Worm (Caenorhabditis elegans) whole organism, dauer: ENCODE results near the gene knl-3.

Experiments used
- unc-62 ChIP-seq: sonication (generic microtip); optimal IDR thresholded peaks from 2 replicates; lab custom pipeline; 2017; ENCODE audit warnings: missing biosample characterization, missing genetic modification reagents, missing genetic modification characterization

Gene knl-3

DNA sequence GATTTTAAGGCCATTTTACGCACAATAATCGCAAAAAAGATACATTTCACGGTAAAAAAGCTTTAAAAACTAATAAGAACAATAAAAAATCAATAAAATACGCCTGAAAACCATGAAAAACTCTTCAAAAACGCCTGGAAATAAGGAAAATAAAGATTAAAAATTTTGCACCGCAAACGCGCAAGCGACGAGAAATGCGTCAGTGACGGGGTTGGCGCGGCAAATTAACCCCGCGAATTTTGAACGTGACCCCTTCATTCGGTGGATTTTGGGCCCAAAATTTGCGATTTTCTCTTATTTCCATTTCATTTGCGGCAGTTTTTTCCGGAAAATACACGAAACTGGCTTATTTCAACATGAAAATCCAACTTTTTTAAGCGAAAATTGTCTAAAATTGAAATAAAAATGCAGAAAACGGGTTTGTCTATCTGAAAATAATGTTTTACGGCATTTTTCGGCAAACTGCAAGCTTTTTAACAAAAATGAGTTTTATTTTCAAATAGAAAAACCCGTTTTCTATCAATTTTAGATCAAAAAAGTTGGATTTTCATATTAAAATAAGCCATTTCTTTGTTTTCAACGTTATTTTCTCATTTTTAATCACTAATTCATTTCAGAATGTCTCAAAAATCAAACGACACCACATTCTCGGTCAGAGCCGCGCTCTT is at the start of gene knl-3:
knl-3 (plus strand) TSS at position 618 of the 668 bp plus-strand sequence.
- no peak for TF ChIP-seq unc-62 (GFP tag; lab: Kevin White, UChicago)

DNA sequence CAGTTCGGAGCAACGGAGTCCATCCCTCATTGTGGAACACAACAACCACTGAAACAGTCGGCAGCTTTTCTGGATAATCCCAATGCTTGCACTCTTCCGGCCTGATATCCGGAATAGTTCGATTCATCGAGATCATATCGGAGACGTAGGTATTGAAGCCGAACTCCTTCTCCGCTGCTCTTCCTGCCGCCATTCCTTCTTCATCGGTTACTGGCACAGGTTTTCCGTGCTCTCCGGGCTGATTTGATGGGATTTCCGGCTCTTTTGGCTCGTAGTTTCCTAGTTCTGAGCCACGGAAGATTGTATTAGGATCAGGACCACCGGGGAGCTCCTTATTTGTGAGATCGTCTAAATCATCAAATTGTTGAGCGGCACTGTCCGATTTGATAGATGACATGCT is 49.0 kb upstream of the knl-3 start:
- TF ChIP-seq unc-62 (GFP tag; lab: Kevin White, UChicago) = no peak

DNA sequence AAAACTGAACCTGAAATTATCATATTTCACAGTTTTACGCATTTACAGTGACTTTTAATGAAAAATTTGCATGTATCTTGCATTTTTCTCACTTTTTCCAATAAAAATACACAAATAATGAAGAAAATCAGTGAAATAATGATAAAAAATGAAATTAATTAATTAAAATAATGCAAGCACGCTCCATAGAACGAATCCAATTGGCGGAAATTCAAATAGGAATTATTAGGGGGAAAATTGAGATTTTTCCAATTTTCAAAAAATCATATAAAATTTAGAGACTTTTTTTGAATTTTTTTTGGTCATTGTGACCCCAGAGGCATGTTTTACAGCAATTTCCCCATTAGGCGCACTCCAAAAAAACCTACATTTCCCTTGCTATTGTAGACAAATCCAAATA is 48.3 kb upstream of the knl-3 start:
- TF ChIP-seq unc-62 (GFP tag; lab: Kevin White, UChicago) = no peak

DNA sequence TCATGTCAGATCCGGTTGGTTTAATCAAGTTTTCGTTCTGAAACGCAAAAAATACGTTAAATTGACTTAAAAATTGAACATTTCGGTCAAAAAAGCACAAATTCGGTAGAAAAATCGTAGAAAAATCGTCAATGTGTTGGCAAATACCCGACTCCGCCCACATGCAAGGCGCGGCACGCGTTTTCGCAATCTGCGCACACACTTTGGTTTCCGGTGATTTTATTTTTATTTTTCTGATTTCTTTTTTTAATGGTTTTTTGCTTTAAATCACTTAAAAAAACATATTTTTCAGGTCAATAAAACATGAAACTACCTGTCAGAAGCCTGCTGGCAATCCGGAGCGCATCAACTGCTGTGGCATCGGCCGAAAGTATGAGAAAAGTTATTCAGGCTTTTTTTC is 47.7 kb upstream of the knl-3 start, which contains the start of the genes gly-7 and mrpl-39:
gly-7 (minus strand) TSS at position 37 of the 400 bp plus-strand sequence.
mrpl-39 (plus strand) TSS at position 293 of the 400 bp plus-strand sequence.
- TF ChIP-seq unc-62 (GFP tag; lab: Kevin White, UChicago) = no peak

DNA sequence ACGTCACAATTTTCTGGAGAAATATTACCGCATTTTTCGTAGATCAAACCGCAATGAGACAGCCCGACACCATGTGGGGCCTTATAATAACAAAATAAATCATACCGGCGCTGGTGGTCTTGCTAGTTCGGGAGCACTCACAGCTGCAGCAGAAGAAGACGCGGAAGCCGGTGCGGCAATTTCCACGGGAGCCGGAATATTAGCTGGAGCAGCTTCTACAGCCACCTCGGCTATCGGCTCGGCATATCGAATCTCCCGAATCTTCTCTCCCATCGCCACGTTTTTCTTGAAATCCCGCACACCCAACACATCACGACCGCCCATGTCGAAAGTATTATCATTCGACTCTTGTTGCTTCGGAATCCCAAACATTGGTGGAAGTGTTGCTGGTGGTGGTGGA is 44.5 kb upstream of the knl-3 start:
- TF ChIP-seq unc-62 (GFP tag; lab: Kevin White, UChicago) = no peak

DNA sequence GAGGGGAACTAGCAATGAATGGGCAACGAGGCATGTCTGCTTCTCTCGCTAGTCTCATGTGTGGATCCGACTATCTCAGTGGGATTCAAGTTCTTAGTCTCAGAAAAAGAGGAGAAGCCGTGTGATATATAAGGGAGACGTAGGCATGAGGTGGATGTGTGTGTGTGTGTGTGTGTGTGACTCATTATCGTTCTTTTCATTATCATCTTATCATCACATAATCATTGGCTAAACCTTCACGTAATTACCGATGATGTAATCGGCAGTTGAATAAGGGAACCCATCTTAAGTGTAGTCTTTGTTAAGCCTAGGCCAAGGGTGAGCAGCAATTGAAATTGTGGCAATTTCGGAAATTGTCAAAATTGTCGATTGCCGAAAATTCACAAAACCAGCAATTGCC is 39.0 kb upstream of the knl-3 start, which contains the start of gene Y32G9B.1:
Y32G9B.1 (minus strand) TSS at position 101 of the 400 bp plus-strand sequence.
- TF ChIP-seq unc-62 (GFP tag; lab: Kevin White, UChicago) = no peak

DNA sequence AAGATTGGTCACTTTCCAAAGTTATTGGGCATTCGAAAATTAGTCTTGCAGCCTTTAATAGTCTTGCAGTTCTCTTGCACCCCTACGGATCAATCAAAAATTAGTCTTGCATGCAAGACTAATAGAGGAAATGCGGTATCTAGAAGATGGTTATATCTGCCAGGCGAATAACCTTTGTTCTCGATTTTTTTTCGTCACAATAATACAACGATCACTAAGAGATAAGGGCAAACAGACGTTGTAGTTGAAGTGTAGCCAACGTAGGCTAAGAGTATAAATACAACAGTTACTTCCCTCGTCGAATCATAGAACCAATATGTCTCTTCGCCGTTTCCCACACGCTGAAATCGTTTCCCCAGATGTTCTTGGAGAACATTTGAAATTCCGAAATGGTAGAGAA is 27.3 kb upstream of the knl-3 start, which contains the start of gene T10B5.8:
T10B5.8 (plus strand) TSS at position 301 of the 400 bp plus-strand sequence.
- TF ChIP-seq unc-62 (GFP tag; lab: Kevin White, UChicago) = no peak

DNA sequence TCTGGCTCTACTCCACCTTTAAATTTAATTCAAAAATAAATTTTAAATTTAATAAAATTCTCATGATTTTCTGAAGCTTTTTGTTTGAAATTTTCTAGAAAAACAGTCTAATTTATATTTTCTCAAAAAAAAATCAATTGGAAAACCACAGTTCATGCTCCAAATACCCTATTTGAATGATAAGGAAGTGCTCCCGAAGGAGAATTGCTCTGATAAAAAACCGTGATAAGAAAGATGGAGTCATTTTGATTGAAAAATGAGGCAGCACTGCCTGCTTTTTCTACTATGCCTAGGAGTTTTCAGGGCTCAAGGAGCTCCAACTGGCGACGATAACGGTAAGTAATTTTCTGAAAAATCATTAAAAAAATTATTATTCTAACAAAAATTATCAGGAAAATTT is 23.0 kb upstream of the knl-3 start, which contains the start of gene T10B5.7:
T10B5.7 (plus strand) TSS at position 225 of the 400 bp plus-strand sequence.
- TF ChIP-seq unc-62 (GFP tag; lab: Kevin White, UChicago) = no peak

DNA sequence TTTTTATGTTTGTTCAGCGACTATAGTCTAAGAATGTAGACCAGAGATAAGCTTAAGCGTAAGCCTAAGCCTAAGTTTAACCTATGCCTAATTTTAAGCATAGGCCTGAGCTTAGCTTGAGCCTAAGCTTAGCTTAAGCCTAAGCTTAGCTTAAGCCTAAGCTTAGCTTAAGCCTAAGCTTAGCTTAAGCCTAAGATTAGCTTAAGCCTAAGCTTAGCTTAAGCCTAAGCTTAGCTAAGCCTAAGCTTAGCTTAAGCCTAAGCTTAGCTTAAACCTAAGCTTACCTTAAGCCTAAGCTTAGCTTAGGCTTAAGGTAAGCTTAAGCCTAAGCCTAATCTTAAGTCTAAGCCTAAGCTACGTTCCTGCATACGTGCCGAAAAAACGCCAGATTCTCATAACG is 20.4 kb upstream of the knl-3 start:
- no peak for TF ChIP-seq unc-62 (GFP tag; lab: Kevin White, UChicago)

DNA sequence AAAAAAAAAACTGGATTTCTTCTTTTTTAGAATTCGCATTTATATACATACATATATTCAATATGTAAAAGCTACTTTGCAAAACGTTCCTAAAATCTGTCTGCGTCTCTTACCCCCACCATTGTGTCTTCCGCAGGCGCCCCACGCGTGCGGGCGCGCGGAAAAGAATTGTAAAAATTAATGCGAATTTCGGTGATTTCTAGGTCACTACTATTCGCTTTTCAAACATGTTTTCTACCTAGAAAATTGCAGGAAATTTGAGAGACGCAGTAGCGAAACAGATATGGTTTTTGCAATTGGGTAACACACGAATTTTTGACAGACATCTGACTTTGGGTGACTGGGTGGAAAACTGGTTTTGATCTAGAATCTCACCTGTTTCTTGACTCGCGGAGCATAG is 13.9 kb upstream of the knl-3 start:
- TF ChIP-seq unc-62 (GFP tag; lab: Kevin White, UChicago) = no peak

DNA sequence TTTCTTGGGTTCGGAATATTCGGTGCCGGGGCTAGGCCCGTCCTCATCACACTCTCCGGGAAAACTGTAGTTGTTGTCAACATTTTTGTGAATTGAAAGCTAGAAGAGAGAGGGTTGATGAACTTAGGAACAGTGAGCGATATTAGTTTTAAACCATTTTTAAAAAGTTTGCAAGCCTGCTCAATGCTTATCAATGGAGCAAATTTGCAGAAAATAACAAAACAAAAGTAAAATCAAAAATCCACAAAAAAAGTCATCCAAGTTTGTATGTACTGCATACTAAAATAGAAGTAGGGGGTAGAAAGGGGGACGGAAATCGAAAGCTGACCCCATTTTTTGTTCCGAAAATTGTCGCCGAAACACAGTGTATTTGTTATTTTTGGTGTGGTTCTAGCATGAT is 12.8 kb upstream of the knl-3 start, which contains the start of gene T10B5.10:
T10B5.10 (minus strand) TSS at position 101 of the 400 bp plus-strand sequence.
- TF ChIP-seq unc-62 (GFP tag; lab: Kevin White, UChicago) = no peak

DNA sequence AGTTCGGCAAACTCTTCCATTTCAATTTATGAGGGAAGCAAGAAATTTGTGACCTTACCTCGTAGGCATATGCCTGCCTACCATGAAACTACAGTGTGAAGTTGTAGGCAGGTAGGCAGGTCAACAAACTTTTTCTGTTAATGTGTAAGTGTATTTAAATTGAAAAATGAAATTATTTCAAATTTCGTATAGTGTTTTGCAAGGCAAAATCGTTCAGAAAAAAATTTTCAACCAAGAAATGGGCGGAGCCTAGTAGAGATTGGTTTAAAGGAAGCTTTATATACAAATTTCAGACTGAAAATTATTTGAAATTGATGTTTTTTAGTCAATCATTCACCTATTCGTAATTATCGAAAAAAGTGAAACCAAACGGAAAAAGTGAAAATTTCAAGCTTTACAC is 11.2 kb upstream of the knl-3 start:
- no peak for TF ChIP-seq unc-62 (GFP tag; lab: Kevin White, UChicago)

DNA sequence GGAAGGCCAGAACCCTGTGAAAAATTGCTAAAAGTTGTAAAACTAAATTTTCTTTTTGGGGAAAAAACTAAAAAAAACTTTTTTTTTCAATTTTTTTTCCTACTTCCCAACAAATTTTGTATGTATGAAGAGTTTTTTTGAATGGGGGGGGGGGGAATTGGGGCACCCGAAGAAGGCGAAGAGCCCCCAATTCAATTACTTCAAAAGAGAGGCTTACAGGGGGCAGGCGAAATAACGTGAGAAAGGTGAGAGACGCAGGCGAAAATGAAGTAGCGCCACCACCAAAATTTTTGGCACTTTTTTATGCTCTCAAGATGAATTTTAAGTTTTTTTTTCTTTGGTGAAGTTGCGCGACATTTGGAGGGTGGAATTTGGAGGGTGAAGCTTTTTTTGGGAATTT is 6.1 kb upstream of the knl-3 start:
- no peak for TF ChIP-seq unc-62 (GFP tag; lab: Kevin White, UChicago)

DNA sequence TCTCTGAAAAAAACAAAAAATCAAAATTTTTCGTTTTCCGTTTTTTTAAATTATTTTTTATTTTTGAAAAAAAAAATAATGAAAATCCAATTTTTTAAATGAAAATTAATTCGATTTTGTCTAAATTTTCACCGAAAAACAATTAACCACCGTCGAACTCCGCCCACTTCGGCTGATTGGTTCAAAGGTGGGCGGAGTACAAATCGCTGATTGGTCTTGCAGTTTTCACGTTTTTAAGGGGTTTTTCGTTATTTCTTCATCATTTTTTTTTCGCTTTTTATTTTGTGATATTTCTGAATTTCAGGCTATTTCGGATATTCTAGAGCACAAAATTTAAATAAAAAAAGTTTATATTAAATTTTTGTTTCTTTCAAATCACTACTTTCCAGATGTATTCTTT is 4.0 kb upstream of the knl-3 start:
- no peak for TF ChIP-seq unc-62 (GFP tag; lab: Kevin White, UChicago)

DNA sequence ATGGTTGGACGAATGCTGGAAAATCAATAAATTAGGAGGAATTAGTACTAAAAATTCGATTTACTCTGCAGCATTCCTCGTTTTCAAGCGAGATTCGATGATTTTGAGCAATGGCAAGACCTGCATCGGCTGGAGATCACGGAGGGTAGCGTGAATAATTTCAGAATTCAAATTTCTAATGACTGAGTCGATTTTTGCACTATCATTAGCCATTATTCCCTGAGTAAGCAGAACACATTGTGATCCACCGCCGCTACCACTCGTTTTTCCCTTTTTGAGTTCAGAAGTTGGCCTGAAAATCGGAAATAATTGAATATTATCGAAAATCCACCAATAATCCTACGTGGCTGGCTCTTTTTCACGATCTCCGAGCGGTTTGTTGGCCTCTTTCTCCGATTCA is 988 bp upstream of the knl-3 start:
- TF ChIP-seq unc-62 (GFP tag; lab: Kevin White, UChicago) = no peak

DNA sequence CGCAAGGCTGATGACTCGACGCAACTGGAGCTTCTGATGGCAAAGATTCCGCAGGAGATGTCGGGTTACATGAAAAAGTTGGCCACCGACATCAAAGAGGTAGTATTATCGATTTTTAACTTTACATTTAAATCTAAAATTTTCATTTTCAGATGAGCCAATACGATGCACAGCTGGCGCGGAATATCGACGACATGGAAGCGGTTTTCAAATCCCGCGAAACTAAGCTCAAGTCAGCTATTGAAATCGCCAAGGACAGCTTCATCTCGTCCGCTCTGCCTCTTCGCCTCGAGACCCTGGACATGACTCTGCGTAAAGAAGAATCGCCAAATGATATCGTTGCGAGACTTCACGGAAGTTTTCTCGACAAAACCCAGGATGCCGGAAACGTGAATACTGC is 669 bp downstream of the knl-3 start, which contains the start of gene T10B5.3:
T10B5.3 (minus strand) TSS at position 101 of the 400 bp plus-strand sequence.
- no peak for TF ChIP-seq unc-62 (GFP tag; lab: Kevin White, UChicago)

DNA sequence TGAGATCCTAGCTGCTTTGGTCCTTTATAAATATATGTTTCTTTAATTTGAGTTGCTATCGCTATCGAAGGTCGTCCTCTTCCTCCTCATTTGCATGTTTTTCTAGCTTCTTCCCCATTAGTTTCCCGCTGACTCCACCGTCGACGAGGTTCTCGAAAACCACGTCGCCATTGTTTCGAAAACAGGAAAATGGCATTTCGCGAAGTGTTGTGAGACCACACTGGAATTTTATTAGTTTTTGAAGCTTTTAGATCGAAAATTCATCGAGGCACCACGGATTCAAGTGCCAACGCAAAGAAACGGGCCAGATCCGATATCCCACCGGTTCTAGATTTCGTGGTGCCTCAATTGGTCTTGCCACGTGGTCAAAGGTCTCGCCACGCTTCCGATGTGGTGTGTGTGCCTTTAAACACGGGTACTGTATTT is 1.5 kb downstream of the knl-3 start:
- no peak for TF ChIP-seq unc-62 (GFP tag; lab: Kevin White, UChicago)
